Fruit fly (Drosophila melanogaster): ENCODE results near the gene mbf1.

mbf1 gene

dm6 chr3L:16571014-16571738 is 3.1 kb upstream of the mbf1 start (continued):
- TF ChIP-seq CG17912 (GFP tag; optimal IDR thresholded peaks at IDR 0.05) (no peak), CG10462 (GFP tag; optimal IDR thresholded peaks at IDR 0.05) (no peak), mld (GFP tag; IDR thresholded peaks at IDR 0.05; ENCODE audit: partially characterized antibody) (no peak), al (GFP tag; IDR thresholded peaks at IDR 0.05) (peak; percentile 77), shn (GFP tag; optimal IDR thresholded peaks at IDR 0.05) (peak; percentile 29), CG4282 (GFP tag; optimal IDR thresholded peaks at IDR 0.05) (no peak), CHES-1-like (GFP tag; optimal IDR thresholded peaks at IDR 0.05) (peak; percentile 32), corto (GFP tag; optimal IDR thresholded peaks at IDR 0.05) (no peak), CG34376 (GFP tag; optimal IDR thresholded peaks at IDR 0.05) (no peak), bigmax (GFP tag; optimal IDR thresholded peaks at IDR 0.05) (no peak), dan (GFP tag; IDR thresholded peaks at IDR 0.05) (no peak), NfI (GFP tag; optimal IDR thresholded peaks at IDR 0.05) (peak; percentile 42), CG9609 (GFP tag; optimal IDR thresholded peaks at IDR 0.05) (peak; percentile 21), CG18764 (GFP tag; optimal IDR thresholded peaks at IDR 0.05) (peak; percentile 28), CG9437 (GFP tag; optimal IDR thresholded peaks at IDR 0.05) (peak; percentile 23), CG11723 (GFP tag; optimal IDR thresholded peaks at IDR 0.05) (no peak), CG2199 (GFP tag; IDR thresholded peaks at IDR 0.05) (no peak), ftz-f1 (GFP tag; optimal IDR thresholded peaks at IDR 0.05) (no peak), nmo (GFP tag; optimal IDR thresholded peaks at IDR 0.05) (peak; percentile 39), CG15073 (GFP tag; optimal IDR thresholded peaks at IDR 0.05) (no peak), sob (GFP tag; IDR thresholded peaks at IDR 0.05) (peak; percentile 70), CG11247 (GFP tag; IDR thresholded peaks at IDR 0.05) (peak; percentile 53), CG8281 (tag; optimal IDR thresholded peaks at IDR 0.05) (no peak), trh (GFP tag; optimal IDR thresholded peaks at IDR 0.05) (no peak), odd (GFP tag; optimal IDR thresholded peaks at IDR 0.05) (no peak), CG13287 (GFP tag; IDR thresholded peaks at IDR 0.05; ENCODE audit: partially characterized antibody) (no peak), tx (GFP tag; optimal IDR thresholded peaks at IDR 0.05) (peak; percentile 16), stc (GFP tag; IDR thresholded peaks at IDR 0.05) (peak; percentile 55; the same call in 1 of the 2 replicates), dati (GFP tag; IDR thresholded peaks at IDR 0.05) (no peak), CG32532 (GFP tag; IDR thresholded peaks at IDR 0.05) (peak; percentile 83), CG7839 (tag; optimal IDR thresholded peaks at IDR 0.05) (peak; percentile 67), CG9817 (tag; optimal IDR thresholded peaks at IDR 0.05) (peak; percentile 24), caup (GFP tag; optimal IDR thresholded peaks at IDR 0.05; ENCODE audit: severe bottlenecking) (peak; percentile 45), CG4707 (GFP tag; optimal IDR thresholded peaks at IDR 0.05) (no peak), Gsc (GFP tag; IDR thresholded peaks at IDR 0.05) (no peak), emc (GFP tag; optimal IDR thresholded peaks at IDR 0.05) (no peak), peb (GFP tag; IDR thresholded peaks at IDR 0.05) (no peak), CG17328 (GFP tag; IDR thresholded peaks at IDR 0.05) (0 out of 2 replicates have a peak, but pooled peaks have one; percentile 25), stwl (tag; optimal IDR thresholded peaks at IDR 0.05) (no peak), fd102C (GFP tag; optimal IDR thresholded peaks at IDR 0.05) (no peak), grn (GFP tag; optimal IDR thresholded peaks at IDR 0.05) (no peak), CG13424 (tag; optimal IDR thresholded peaks at IDR 0.05) (peak; percentile 42), CG15514 (GFP tag; optimal IDR thresholded peaks at IDR 0.05) (peak; percentile 20), CG12659 (GFP tag; optimal IDR thresholded peaks at IDR 0.05) (peak; percentile 53), MESR4 (GFP tag; optimal IDR thresholded peaks at IDR 0.05) (no peak), gro (GFP tag; optimal IDR thresholded peaks at IDR 0.05) (peak; percentile 55), fd96Cb (tag; optimal IDR thresholded peaks at IDR 0.05) (no peak), Elba2 (GFP tag; optimal IDR thresholded peaks at IDR 0.05) (no peak), H2.0 (GFP tag; IDR thresholded peaks at IDR 0.05) (peak; percentile 32), Camta (GFP tag; optimal IDR thresholded peaks at IDR 0.05) (peak; percentile 17)

Measured in whole organism, embryonic.